Worm (Caenorhabditis elegans) whole organism, L2 larva: Measurements from ENCODE around the gene Y43F8B.1.

ENCODE experiments used
- ama-1 ChIP-seq: fragments of 150-350 bp; optimal IDR thresholded peaks from 2 replicates; lab custom pipeline; 2018; ENCODE audit warnings: inconsistent platforms
- ceh-82 ChIP-seq: fragments of 150-350 bp; optimal IDR thresholded peaks from 2 replicates; lab custom pipeline; 2014; ENCODE audit warnings: missing biosample characterization, missing genetic modification characterization
- egl-27 ChIP-seq: sonication (generic microtip); optimal IDR thresholded peaks from 3 replicates; lab custom pipeline; 2017; ENCODE audit warnings: missing biosample characterization, missing genetic modification reagents, missing genetic modification characterization
- elt-3 ChIP-seq: sonication (generic microtip); optimal IDR thresholded peaks from 2 replicates; lab custom pipeline; 2017; ENCODE audit warnings: missing biosample characterization, missing genetic modification characterization
- lin-11 ChIP-seq: fragments of 150-350 bp; sonication (generic microtip); optimal IDR thresholded peaks from 2 replicates; lab custom pipeline; 2014; ENCODE audit warnings: missing biosample characterization, missing genetic modification characterization, inconsistent platforms, mixed read lengths
- lin-39 ChIP-seq: fragments of 150-350 bp; optimal IDR thresholded peaks from 2 replicates; lab custom pipeline; 2014; ENCODE audit warnings: missing biosample characterization, missing genetic modification reagents, missing genetic modification characterization
- mbf-1 ChIP-seq: sonication (generic microtip); optimal IDR thresholded peaks from 2 replicates; lab custom pipeline; 2017; ENCODE audit warnings: missing biosample characterization, missing genetic modification characterization
- nhr-11 ChIP-seq: fragments of 150-350 bp; optimal IDR thresholded peaks from 2 replicates; lab custom pipeline; 2014; ENCODE audit warnings: missing biosample characterization, missing genetic modification characterization
- nhr-237 ChIP-seq: fragments of 150-350 bp; optimal IDR thresholded peaks from 2 replicates; lab custom pipeline; 2014; ENCODE audit warnings: missing biosample characterization, missing genetic modification characterization
- peb-1 ChIP-seq: fragments of 150-350 bp; optimal IDR thresholded peaks from 2 replicates; lab custom pipeline; 2014; ENCODE audit warnings: missing biosample characterization, missing genetic modification characterization
- skn-1 ChIP-seq: sonication (generic microtip); optimal IDR thresholded peaks from 2 replicates; lab custom pipeline; 2017; ENCODE audit warnings: missing biosample characterization, missing genetic modification characterization
- sma-3 ChIP-seq: sonication (generic microtip); optimal IDR thresholded peaks from 2 replicates; lab custom pipeline; 2016; ENCODE audit warnings: missing genetic modification reagents, missing genetic modification characterization, missing compliant biosample characterization
- unc-39 ChIP-seq: fragments of 150-350 bp; optimal IDR thresholded peaks from 2 replicates; lab custom pipeline; 2014; ENCODE audit warnings: missing biosample characterization, missing genetic modification characterization

- TF ChIP-seq lin-39 (tag; lab: Kevin White, UChicago) = no peak
- no peak for TF ChIP-seq ceh-82 (tag; lab: Kevin White, UChicago)
- no peak for TF ChIP-seq lin-11 (tag; lab: Kevin White, UChicago)
- no peak for TF ChIP-seq egl-27 (tag; lab: Kevin White, UChicago)
- no peak for TF ChIP-seq peb-1 (tag; lab: Kevin White, UChicago)
- no peak for TF ChIP-seq skn-1 (tag; lab: Kevin White, UChicago)
- no peak for TF ChIP-seq nhr-237 (tag; lab: Kevin White, UChicago)
- TF ChIP-seq mbf-1 = no peak
- TF ChIP-seq elt-3 (tag; lab: Kevin White, UChicago) = no peak
- no peak for TF ChIP-seq sma-3 (GFP tag; lab: Kevin White, UChicago)
- no peak for TF ChIP-seq unc-39 (tag; lab: Kevin White, UChicago)
- no peak for TF ChIP-seq ama-1 (lab: Kevin White, UChicago)
- no peak for TF ChIP-seq nhr-11 (tag; lab: Kevin White, UChicago)
Observed at ce11 chrV:19485261-19485660, 60.7 kb downstream of the Y43F8B.1 start, which contains the start of gene Y43F8B.28.
